Worm (Caenorhabditis elegans): ENCODE results near the gene cyp-25A3.
A peak's percentile ranks its signal among the peaks of the same experiment; 100 is the strongest.

cyp-25A3 gene

ce11 chrIII:3873424-3873823 lies 33.9 kb upstream of the cyp-25A3 start (continued):
- TF ChIP-seq pha-4 (tag; optimal IDR thresholded peaks at IDR 0.05), result no peak
- TF ChIP-seq mes-4 (tag; optimal IDR thresholded peaks at IDR 0.05), result no peak
- 0 out of 2 replicates have a peak, but pooled peaks have one; percentile 5 for TF ChIP-seq egrh-3 (GFP tag; IDR thresholded peaks at IDR 0.05)
- no peak for TF ChIP-seq somi-1 (GFP tag; optimal IDR thresholded peaks at IDR 0.05)
- TF ChIP-seq lir-1 (GFP tag; conservative IDR thresholded peaks at IDR 0.05), result no peak
- no peak for TF ChIP-seq F23B12.7 (tag; optimal IDR thresholded peaks at IDR 0.05; ENCODE audit: insufficient read depth)
- TF ChIP-seq hmg-1.2 (GFP tag; IDR thresholded peaks at IDR 0.05), result peak; percentile 46; the same call in 1 of the 2 replicates
- no peak for TF ChIP-seq atf-7 (tag; optimal IDR thresholded peaks at IDR 0.05)
- no peak for TF ChIP-seq fkh-3 (tag; optimal IDR thresholded peaks at IDR 0.05)
- TF ChIP-seq unc-62 (GFP tag; optimal IDR thresholded peaks at IDR 0.05), result no peak
- no peak for TF ChIP-seq ccch-3 (GFP tag; optimal IDR thresholded peaks at IDR 0.05)
- TF ChIP-seq nfyb-1 (GFP tag; IDR thresholded peaks at IDR 0.05), result no peak
- no peak for TF ChIP-seq K11D2.4 (GFP tag; IDR thresholded peaks at IDR 0.05)
- TF ChIP-seq Y53F4B.3 (GFP tag; IDR thresholded peaks at IDR 0.05), result no peak
- TF ChIP-seq xnd-1 (tag; optimal IDR thresholded peaks at IDR 0.05), result no peak
- no peak for TF ChIP-seq bed-2 (GFP tag; IDR thresholded peaks at IDR 0.05)
- no peak for TF ChIP-seq athp-1 (tag; optimal IDR thresholded peaks at IDR 0.05)
- TF ChIP-seq ceh-27 (GFP tag; optimal IDR thresholded peaks at IDR 0.05), result peak; percentile 32

ce11 chrIII:3872978-3873377 lies 33.4 kb upstream of the cyp-25A3 start:
- TF ChIP-seq ama-1 (optimal IDR thresholded peaks at IDR 0.05) (peak; percentile 5), ama-1 (GFP tag; optimal IDR thresholded peaks at IDR 0.05) (no peak), Y79H2A.3 (GFP tag; conservative IDR thresholded peaks at IDR 0.05) (no peak)

ce11 chrIII:3871763-3872486 lies 32.4 kb upstream of the cyp-25A3 start:
- TF ChIP-seq nhr-80 (tag; optimal IDR thresholded peaks at IDR 0.05) (peak; percentile 53), F33H1.4 (GFP tag; IDR thresholded peaks at IDR 0.05) (no peak), nhr-90 (tag; optimal IDR thresholded peaks at IDR 0.05) (no peak), bed-1 (GFP tag; IDR thresholded peaks at IDR 0.05) (no peak), B0336.3 (GFP tag; IDR thresholded peaks at IDR 0.05) (no peak), cebp-2 (GFP tag; IDR thresholded peaks at IDR 0.05) (0 out of 2 replicates have a peak, but pooled peaks have one; percentile 63), Y95B8A.8 (GFP tag; IDR thresholded peaks at IDR 0.05) (0 out of 2 replicates have a peak, but pooled peaks have one; percentile 30), dpl-1 (GFP tag; optimal IDR thresholded peaks at IDR 0.05) (no peak), dox-1 (GFP tag; IDR thresholded peaks at IDR 0.05) (peak; percentile 16; the same call in 1 of the 2 replicates), repo-1 (tag; optimal IDR thresholded peaks at IDR 0.05) (no peak), zim-3 (tag; optimal IDR thresholded peaks at IDR 0.05) (peak; percentile 29), ceh-40 (GFP tag; IDR thresholded peaks at IDR 0.05) (no peak), let-607 (tag; optimal IDR thresholded peaks at IDR 0.05) (no peak), dpff-1 (tag; optimal IDR thresholded peaks at IDR 0.05) (no peak), attf-6 (GFP tag; IDR thresholded peaks at IDR 0.05) (no peak), ceh-91 (GFP tag; IDR thresholded peaks at IDR 0.05) (no peak), efl-1 (GFP tag; optimal IDR thresholded peaks at IDR 0.05) (no peak), ceh-79 (tag; optimal IDR thresholded peaks at IDR 0.05) (no peak), pha-4 (tag; optimal IDR thresholded peaks at IDR 0.05) (no peak), egrh-3 (GFP tag; IDR thresholded peaks at IDR 0.05) (no peak), akir-1 (GFP tag; optimal IDR thresholded peaks at IDR 0.05) (no peak), atf-7 (tag; optimal IDR thresholded peaks at IDR 0.05) (no peak), sdz-38 (tag; optimal IDR thresholded peaks at IDR 0.05) (no peak), F10E7.11 (tag; optimal IDR thresholded peaks at IDR 0.05) (no peak), F55B11.4 (tag; optimal IDR thresholded peaks at IDR 0.05; ENCODE audit: borderline replicate concordance, insufficient read depth) (no peak), ekl-4 (GFP tag; IDR thresholded peaks at IDR 0.05) (no peak), ceh-58 (GFP tag; IDR thresholded peaks at IDR 0.05) (no peak), ZK185.1 (tag; optimal IDR thresholded peaks at IDR 0.05; ENCODE audit: poor library complexity, severe bottlenecking) (no peak), lin-40 (tag; optimal IDR thresholded peaks at IDR 0.05) (no peak)

Data from whole organism, young adult.